Fruit fly (Drosophila melanogaster) whole organism, adult: ENCODE measurements around the gene Sfp24Bb.

ENCODE experiments used
- CG11617 ChIP-seq: fragments of 200-800 bp; sonication (Bioruptor generic); optimal IDR thresholded peaks from 2 replicates; lab custom pipeline; 2017; ENCODE audit warnings: mild to moderate bottlenecking, missing biosample characterization, missing genetic modification reagents, missing genetic modification characterization
- CG1620 ChIP-seq: fragments of 200-800 bp; sonication (Bioruptor generic); optimal IDR thresholded peaks from 2 replicates; lab custom pipeline; 2016; ENCODE audit warnings: missing biosample characterization, missing genetic modification characterization
- CG7101 ChIP-seq: fragments of 200-800 bp; sonication (Bioruptor generic); optimal IDR thresholded peaks from 2 replicates; lab custom pipeline; 2018; ENCODE audit warnings: missing biosample characterization, mild to moderate bottlenecking, missing genetic modification characterization, moderate library complexity
- Clk ChIP-seq: fragments of 200-800 bp; sonication (Bioruptor generic); optimal IDR thresholded peaks from 2 replicates; lab custom pipeline; 2017; ENCODE audit warnings: missing biosample characterization, missing genetic modification characterization
- Crg-1 ChIP-seq: fragments of 200-800 bp; sonication (Bioruptor generic); optimal IDR thresholded peaks from 2 replicates; lab custom pipeline; 2016; ENCODE audit warnings: missing biosample characterization, missing genetic modification characterization
- pad ChIP-seq: fragments of 200-800 bp; sonication (Bioruptor generic); optimal IDR thresholded peaks from 3 replicates; lab custom pipeline; 2017; ENCODE audit warnings: missing biosample characterization, missing genetic modification characterization, mild to moderate bottlenecking, moderate library complexity, missing genetic modification reagents

- TF ChIP-seq Clk, result no peak
- TF ChIP-seq CG7101 (tag; lab: Kevin White, UChicago), result no peak
- no peak for TF ChIP-seq CG11617 (GFP tag; lab: Kevin White, UChicago)
- TF ChIP-seq pad (GFP tag; lab: Kevin White, UChicago), result no peak
- no peak for TF ChIP-seq Crg-1 (GFP tag; lab: Kevin White, UChicago)
- no peak for TF ChIP-seq CG1620 (GFP tag; lab: Kevin White, UChicago)
These were observed 40.1 kb downstream of the Sfp24Bb start for dm6 chr2L:3629466-3629865.
